Worm (Caenorhabditis elegans) whole organism, late embryonic: Measurements from ENCODE around the gene C01G10.4.

Experiments used
- ama-1 ChIP-seq: fragments of 150-350 bp; optimal IDR thresholded peaks from 2 replicates; lab custom pipeline; 2014
- ceh-2 ChIP-seq: sonication (generic microtip); optimal IDR thresholded peaks from 2 replicates; lab custom pipeline; 2016; ENCODE audit warnings: missing genotype, missing genetic modification characterization, missing compliant biosample characterization
- ceh-9 ChIP-seq: sonication (generic microtip); optimal IDR thresholded peaks from 2 replicates; lab custom pipeline; 2016; ENCODE audit warnings: mild to moderate bottlenecking, missing genetic modification characterization, inconsistent platforms, missing compliant biosample characterization
- che-1 ChIP-seq: sonication (generic microtip); optimal IDR thresholded peaks from 2 replicates; lab custom pipeline; 2016; ENCODE audit warnings: mild to moderate bottlenecking, missing genetic modification characterization, missing compliant biosample characterization
- fkh-6 ChIP-seq: sonication (generic microtip); optimal IDR thresholded peaks from 2 replicates; lab custom pipeline; 2016; ENCODE audit warnings: missing genetic modification characterization, missing compliant biosample characterization
- hlh-6 ChIP-seq: sonication (generic microtip); optimal IDR thresholded peaks from 2 replicates; lab custom pipeline; 2016; ENCODE audit warnings: missing genotype, missing genetic modification characterization, missing compliant biosample characterization
- hlh-8 ChIP-seq: sonication (generic microtip); optimal IDR thresholded peaks from 2 replicates; lab custom pipeline; 2016; ENCODE audit warnings: missing genotype, missing genetic modification characterization, missing compliant biosample characterization
- lin-11 ChIP-seq: fragments of 200-800 bp; sonication (Bioruptor generic); optimal IDR thresholded peaks from 2 replicates; lab custom pipeline; 2018; ENCODE audit warnings: mild to moderate bottlenecking, missing genetic modification characterization, missing compliant biosample characterization
- pha-4 ChIP-seq: fragments of 150-350 bp; optimal IDR thresholded peaks from 2 replicates; lab custom pipeline; 2018; ENCODE audit warnings: missing biosample characterization, missing genetic modification reagents, missing genetic modification characterization
- unc-55 ChIP-seq: sonication (generic microtip); optimal IDR thresholded peaks from 2 replicates; lab custom pipeline; 2017; ENCODE audit warnings: missing biosample characterization, missing genetic modification reagents, missing genetic modification characterization

- TF ChIP-seq pha-4 (tag; lab: Kevin White, UChicago) = no peak
- no peak for TF ChIP-seq che-1 (tag; lab: Kevin White, UChicago)
- TF ChIP-seq ceh-9 (tag; lab: Kevin White, UChicago) = no peak
- no peak for TF ChIP-seq fkh-6 (tag; lab: Kevin White, UChicago)
- TF ChIP-seq hlh-8 (tag; lab: Kevin White, UChicago) = no peak
- TF ChIP-seq ama-1 (lab: Kevin White, UChicago) = no peak
- no peak for TF ChIP-seq ceh-2
- no peak for TF ChIP-seq lin-11 (tag; lab: Kevin White, UChicago)
- no peak for TF ChIP-seq hlh-6 (tag; lab: Kevin White, UChicago)
- TF ChIP-seq unc-55 = no peak
Measured at ce11 chrV:15058423-15058822, 31.1 kb upstream of the C01G10.4 start.
